Worm (Caenorhabditis elegans) whole organism, early embryonic: Measurements from ENCODE around the gene T26C12.2.

Experiments
- B0310.2 ChIP-seq: sonication (generic microtip); optimal IDR thresholded peaks from 2 replicates; lab custom pipeline; 2016; ENCODE audit warnings: mild to moderate bottlenecking, missing genetic modification characterization, missing compliant biosample characterization
- F13C5.2 ChIP-seq: sonication (generic microtip); optimal IDR thresholded peaks from 2 replicates; lab custom pipeline; 2017; ENCODE audit warnings: mild to moderate bottlenecking, missing genetic modification characterization, inconsistent platforms, missing compliant biosample characterization
- aly-1 ChIP-seq: sonication (generic microtip); optimal IDR thresholded peaks from 2 replicates; lab custom pipeline; 2016; ENCODE audit warnings: missing genetic modification characterization, missing compliant biosample characterization
- ama-1 ChIP-seq: fragments of 150-350 bp; optimal IDR thresholded peaks from 2 replicates; lab custom pipeline; 2014
- ceh-13 ChIP-seq: fragments of 200-800 bp; sonication (Bioruptor generic); optimal IDR thresholded peaks from 2 replicates; lab custom pipeline; 2018; ENCODE audit warnings: mild to moderate bottlenecking, missing genetic modification characterization, missing compliant biosample characterization
- ets-7 ChIP-seq: sonication (generic microtip); optimal IDR thresholded peaks from 2 replicates; lab custom pipeline; 2016; ENCODE audit warnings: missing genotype, missing genetic modification characterization, missing compliant biosample characterization
- flt-1 ChIP-seq: fragments of 200-800 bp; sonication (Bioruptor generic); IDR thresholded peaks from 2 replicates; pipeline ENCODE4 v1.3.6; 2022; ENCODE audit warnings: missing genetic modification characterization, missing compliant biosample characterization
- hmg-4 ChIP-seq: fragments of 200-800 bp; sonication (Bioruptor generic); optimal IDR thresholded peaks from 2 replicates; lab custom pipeline; 2018; ENCODE audit warnings: mild to moderate bottlenecking, missing genetic modification characterization, missing compliant biosample characterization
- pes-1 ChIP-seq: fragments of 200-800 bp; sonication (Bioruptor generic); IDR thresholded peaks from 2 replicates; pipeline ENCODE4 v1.3.6; 2022; ENCODE audit warnings: missing genetic modification reagents, missing genetic modification characterization, missing compliant biosample characterization
- scrt-1 ChIP-seq: fragments of 200-800 bp; sonication (Bioruptor generic); IDR thresholded peaks from 2 replicates; pipeline ENCODE4 v1.3.6; 2022; ENCODE audit warnings: missing genetic modification characterization, missing compliant biosample characterization
- sea-1 ChIP-seq: fragments of 200-800 bp; sonication (Bioruptor generic); conservative IDR thresholded peaks from 2 replicates; pipeline ENCODE4 v1.3.6; 2022; ENCODE audit warnings: missing genetic modification characterization, missing compliant biosample characterization
- tbx-11 ChIP-seq: fragments of 200-800 bp; sonication (Bioruptor generic); IDR thresholded peaks from 2 replicates; pipeline ENCODE4 v1.3.6; 2022; ENCODE audit warnings: missing genetic modification characterization, missing compliant biosample characterization
- tbx-37 ChIP-seq: fragments of 200-800 bp; sonication (Bioruptor generic); conservative IDR thresholded peaks from 2 replicates; pipeline ENCODE4 v1.3.6; 2022; ENCODE audit warnings: missing genetic modification reagents, missing genetic modification characterization, missing compliant biosample characterization

DNA sequence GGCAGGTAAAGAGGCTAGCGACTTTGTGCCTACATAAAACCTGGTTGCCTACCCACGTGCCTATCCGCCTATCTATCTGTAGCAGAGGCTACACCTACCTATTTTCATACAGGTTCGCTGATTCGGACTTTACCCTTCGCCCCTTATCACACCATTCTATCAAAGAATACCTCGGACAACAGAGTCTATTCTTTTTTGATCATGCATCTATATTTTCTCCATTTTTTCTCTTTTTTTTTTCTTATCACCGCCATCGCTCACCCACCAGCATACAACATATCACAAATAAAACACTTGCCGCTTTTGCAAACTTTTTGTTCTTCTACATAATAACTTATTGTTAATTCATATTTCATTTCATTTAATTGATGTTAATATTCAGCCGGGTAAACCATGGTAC, 7.0 kb downstream of the T26C12.2 start, which contains the start of gene T26C12.1:
- TF ChIP-seq ets-7 (tag; lab: Kevin White, UChicago) (no peak), scrt-1 (GFP tag; lab: Robert Waterston, UW) (no peak), ama-1 (lab: Kevin White, UChicago) (no peak), flt-1 (GFP tag; lab: Robert Waterston, UW) (no peak), sea-1 (GFP tag; lab: Robert Waterston, UW) (no peak), F13C5.2 (tag; lab: Kevin White, UChicago) (no peak), hmg-4 (GFP tag; lab: Kevin White, UChicago) (no peak), tbx-37 (GFP tag; lab: Robert Waterston, UW) (no peak), aly-1 (tag; lab: Kevin White, UChicago) (no peak), B0310.2 (tag; lab: Kevin White, UChicago) (no peak), ceh-13 (GFP tag; lab: Kevin White, UChicago) (no peak), pes-1 (GFP tag; lab: Robert Waterston, UW) (no peak), tbx-11 (no peak)
